Fruit fly (Drosophila melanogaster): Measurements from ENCODE around the gene GATAe.

The GATAe gene

dm6 chr3R:15965169-15965568, 43.7 kb upstream of the GATAe start, which contains the start of the genes CG32856 and Rbf2 (continued):
- TF ChIP-seq gt (GFP tag; IDR thresholded peaks at IDR 0.05) (no peak), CG8944 (GFP tag; optimal IDR thresholded peaks at IDR 0.05) (peak; percentile 16), jumu (GFP tag; optimal IDR thresholded peaks at IDR 0.05) (no peak), CG7786 (GFP tag; optimal IDR thresholded peaks at IDR 0.05) (peak; percentile 84), Hr78 (GFP tag; optimal IDR thresholded peaks at IDR 0.05) (no peak), CG4820 (GFP tag; optimal IDR thresholded peaks at IDR 0.05) (no peak), ham (GFP tag; IDR thresholded peaks at IDR 0.05) (no peak), CG17802 (tag; optimal IDR thresholded peaks at IDR 0.05) (peak; percentile 77), nom (GFP tag; optimal IDR thresholded peaks at IDR 0.05) (peak; percentile 5), twi (tag; optimal IDR thresholded peaks at IDR 0.05) (no peak), HLH54F (GFP tag; optimal IDR thresholded peaks at IDR 0.05) (peak; percentile 85), Ravus (GFP tag; IDR thresholded peaks at IDR 0.05) (no peak; the same call in 1 of the 2 replicates), CG17912 (GFP tag; optimal IDR thresholded peaks at IDR 0.05) (peak; percentile 15), CHES-1-like (GFP tag; optimal IDR thresholded peaks at IDR 0.05) (peak; percentile 81), eyg (GFP tag; optimal IDR thresholded peaks at IDR 0.05) (no peak), CG32767 (GFP tag; IDR thresholded peaks at IDR 0.05) (0 out of 2 replicates have a peak, but pooled peaks have one; percentile 69), D19B (GFP tag; optimal IDR thresholded peaks at IDR 0.05) (no peak), gem (tag; optimal IDR thresholded peaks at IDR 0.05) (peak; percentile 95), CG11696 (GFP tag; IDR thresholded peaks at IDR 0.05) (no peak), CG6813 (GFP tag; optimal IDR thresholded peaks at IDR 0.05) (no peak), Hey (tag; optimal IDR thresholded peaks at IDR 0.05) (no peak), ci (GFP tag; IDR thresholded peaks at IDR 0.05) (no peak; the same call in 2 of the 3 replicates), CG13123 (GFP tag; optimal IDR thresholded peaks at IDR 0.05) (peak; percentile 72), mam (GFP tag; optimal IDR thresholded peaks at IDR 0.05) (peak; percentile 89), Ets97D (GFP tag; optimal IDR thresholded peaks at IDR 0.05) (peak; percentile 90), bigmax (GFP tag; optimal IDR thresholded peaks at IDR 0.05) (peak; percentile 43), Rx (GFP tag; IDR thresholded peaks at IDR 0.05) (no peak), Oaz (GFP tag; IDR thresholded peaks at IDR 0.05) (peak; percentile 67; the same call in 1 of the 2 replicates), Taf1 (GFP tag; IDR thresholded peaks at IDR 0.05) (0 out of 2 replicates have a peak, but pooled peaks have one; percentile 13), Blimp-1 (GFP tag; optimal IDR thresholded peaks at IDR 0.05) (peak; percentile 42), CG17186 (GFP tag; optimal IDR thresholded peaks at IDR 0.05) (peak; percentile 14), CG7839 (tag; optimal IDR thresholded peaks at IDR 0.05) (peak; percentile 91), CG15269 (tag; optimal IDR thresholded peaks at IDR 0.05) (peak; percentile 90), CG7745 (tag; optimal IDR thresholded peaks at IDR 0.05) (no peak)

dm6 chr3R:15972298-15972978, 36.5 kb upstream of the GATAe start, which contains the start of gene mor:
Gene mor, minus strand, starts transcription at chr3R:15972913.
- TF ChIP-seq twi (tag; optimal IDR thresholded peaks at IDR 0.05), result no peak
- no peak for TF ChIP-seq Bteb2 (GFP tag; optimal IDR thresholded peaks at IDR 0.05)
- TF ChIP-seq CG12236 (GFP tag; optimal IDR thresholded peaks at IDR 0.05), result no peak
- TF ChIP-seq Adf1 (GFP tag; IDR thresholded peaks at IDR 0.05), result no peak
- no peak for TF ChIP-seq fd64A (GFP tag; optimal IDR thresholded peaks at IDR 0.05)
- no peak for TF ChIP-seq gfzf (GFP tag; optimal IDR thresholded peaks at IDR 0.05)
- no peak for TF ChIP-seq CG12744 (GFP tag; optimal IDR thresholded peaks at IDR 0.05)
- peak; percentile 26 for TF ChIP-seq nom (GFP tag; optimal IDR thresholded peaks at IDR 0.05)
- no peak for TF ChIP-seq slp2 (GFP tag; optimal IDR thresholded peaks at IDR 0.05)
- no peak for TF ChIP-seq dmrt99B (tag; optimal IDR thresholded peaks at IDR 0.05)
- TF ChIP-seq wdn (GFP tag; IDR thresholded peaks at IDR 0.05), result no peak
- TF ChIP-seq sqz (GFP tag; optimal IDR thresholded peaks at IDR 0.05), result peak; percentile 73
- peak; percentile 94 for TF ChIP-seq Sin3A (optimal IDR thresholded peaks at IDR 0.05)
- TF ChIP-seq CTCF (GFP tag; optimal IDR thresholded peaks at IDR 0.05), result peak; percentile 38
- no peak for TF ChIP-seq lola (GFP tag; optimal IDR thresholded peaks at IDR 0.05)
- no peak for TF ChIP-seq danr (GFP tag; IDR thresholded peaks at IDR 0.05)
- no peak for TF ChIP-seq CkIIα-i1 (GFP tag; IDR thresholded peaks at IDR 0.05)
- TF ChIP-seq CG6813 (GFP tag; optimal IDR thresholded peaks at IDR 0.05), result no peak
- TF ChIP-seq Fer1 (GFP tag; optimal IDR thresholded peaks at IDR 0.05), result peak; percentile 8
- TF ChIP-seq CG7372 (GFP tag; IDR thresholded peaks at IDR 0.05), result no peak
- TF ChIP-seq Bdp1 (GFP tag; optimal IDR thresholded peaks at IDR 0.05), result peak; percentile 4

Measured in whole organism, embryonic.